Worm (Caenorhabditis elegans) whole organism, young adult: ENCODE results near the gene nhr-247.

Source experiments
- B0035.1 ChIP-seq: sonication (generic microtip); optimal IDR thresholded peaks from 2 replicates; lab custom pipeline; 2016; ENCODE audit warnings: missing genetic modification characterization, mild to moderate bottlenecking, missing compliant biosample characterization, missing genotype, missing genetic modification reagents
- F52B5.7 ChIP-seq: sonication (generic microtip); optimal IDR thresholded peaks from 2 replicates; lab custom pipeline; 2016; ENCODE audit warnings: mild to moderate bottlenecking, missing genetic modification characterization, missing compliant biosample characterization
- lin-54 ChIP-seq: fragments of 200-800 bp; sonication (Bioruptor generic); optimal IDR thresholded peaks from 2 replicates; lab custom pipeline; 2018; ENCODE audit warnings: mild to moderate bottlenecking, missing genetic modification characterization, missing compliant biosample characterization
- pha-4 ChIP-seq: fragments of 150-350 bp; sonication (generic microtip); optimal IDR thresholded peaks from 2 replicates; lab custom pipeline; 2014; ENCODE audit warnings: missing biosample characterization, missing genetic modification reagents, missing genetic modification characterization

ce11 chrV:15347292-15347691 is 24.5 kb downstream of the nhr-247 start, which contains the start of gene C29F3.3:
- TF ChIP-seq pha-4 (tag; lab: Kevin White, UChicago) (no peak), F52B5.7 (tag; lab: Kevin White, UChicago) (no peak), B0035.1 (no peak), lin-54 (GFP tag; lab: Kevin White, UChicago) (no peak)
